Worm (Caenorhabditis elegans): Measurements from ENCODE around the gene acc-4.

- TF ChIP-seq fkh-10 (GFP tag; optimal IDR thresholded peaks at IDR 0.05): no peak
- no peak for TF ChIP-seq ets-4 (tag; optimal IDR thresholded peaks at IDR 0.05)
- TF ChIP-seq unc-42 (tag; optimal IDR thresholded peaks at IDR 0.05): no peak
- no peak for TF ChIP-seq pqm-1 (tag; optimal IDR thresholded peaks at IDR 0.05)
- TF ChIP-seq ahr-1 (tag; optimal IDR thresholded peaks at IDR 0.05): no peak
- no peak for TF ChIP-seq Y22D7AL.16 (tag; optimal IDR thresholded peaks at IDR 0.05)
- TF ChIP-seq sox-4 (tag; optimal IDR thresholded peaks at IDR 0.05): no peak
- TF ChIP-seq lim-6 (tag; optimal IDR thresholded peaks at IDR 0.05): no peak
- no peak for TF ChIP-seq syd-9 (tag; optimal IDR thresholded peaks at IDR 0.05)
- TF ChIP-seq pag-3 (tag; optimal IDR thresholded peaks at IDR 0.05; ENCODE audit: borderline replicate concordance): no peak
- no peak for TF ChIP-seq dve-1 (tag; optimal IDR thresholded peaks at IDR 0.05)
- TF ChIP-seq ama-1 (optimal IDR thresholded peaks at IDR 0.05): no peak
- TF ChIP-seq pha-4 (tag; optimal IDR thresholded peaks at IDR 0.05): no peak
Measured at ce11 chrIII:13492377-13492776, 8.5 kb upstream of the acc-4 start, which contains the start of gene twk-40.

Data from whole organism, late embryonic.